Worm (Caenorhabditis elegans) whole organism, L2 larva: ENCODE results near the gene F49F1.5.

Experiments
- ceh-82 ChIP-seq: fragments of 150-350 bp; optimal IDR thresholded peaks from 2 replicates; lab custom pipeline; 2014; ENCODE audit warnings: missing biosample characterization, missing genetic modification characterization
- crh-2 ChIP-seq: sonication (generic microtip); optimal IDR thresholded peaks from 2 replicates; lab custom pipeline; 2017; ENCODE audit warnings: missing biosample characterization, missing genetic modification characterization
- egl-27 ChIP-seq: sonication (generic microtip); optimal IDR thresholded peaks from 3 replicates; lab custom pipeline; 2017; ENCODE audit warnings: missing biosample characterization, missing genetic modification reagents, missing genetic modification characterization
- elt-1 ChIP-seq: fragments of 150-350 bp; optimal IDR thresholded peaks from 2 replicates; lab custom pipeline; 2014; ENCODE audit warnings: missing biosample characterization, missing genetic modification characterization
- elt-3 ChIP-seq: sonication (generic microtip); optimal IDR thresholded peaks from 2 replicates; lab custom pipeline; 2017; ENCODE audit warnings: missing biosample characterization, missing genetic modification characterization
- lin-39 ChIP-seq: fragments of 150-350 bp; optimal IDR thresholded peaks from 2 replicates; lab custom pipeline; 2014; ENCODE audit warnings: missing biosample characterization, missing genetic modification reagents, missing genetic modification characterization
- nhr-11 ChIP-seq: fragments of 150-350 bp; optimal IDR thresholded peaks from 2 replicates; lab custom pipeline; 2014; ENCODE audit warnings: missing biosample characterization, missing genetic modification characterization
- nhr-129 ChIP-seq: fragments of 150-350 bp; optimal IDR thresholded peaks from 2 replicates; lab custom pipeline; 2014; ENCODE audit warnings: missing biosample characterization, missing genetic modification characterization
- nhr-77 ChIP-seq: fragments of 150-350 bp; optimal IDR thresholded peaks from 2 replicates; lab custom pipeline; 2014; ENCODE audit warnings: missing biosample characterization, missing genetic modification characterization
- ztf-1 ChIP-seq: fragments of 200-800 bp; sonication (Bioruptor generic); conservative IDR thresholded peaks from 2 replicates; pipeline ENCODE4 v1.3.6; 2022; ENCODE audit warnings: missing genetic modification characterization, missing compliant biosample characterization

DNA sequence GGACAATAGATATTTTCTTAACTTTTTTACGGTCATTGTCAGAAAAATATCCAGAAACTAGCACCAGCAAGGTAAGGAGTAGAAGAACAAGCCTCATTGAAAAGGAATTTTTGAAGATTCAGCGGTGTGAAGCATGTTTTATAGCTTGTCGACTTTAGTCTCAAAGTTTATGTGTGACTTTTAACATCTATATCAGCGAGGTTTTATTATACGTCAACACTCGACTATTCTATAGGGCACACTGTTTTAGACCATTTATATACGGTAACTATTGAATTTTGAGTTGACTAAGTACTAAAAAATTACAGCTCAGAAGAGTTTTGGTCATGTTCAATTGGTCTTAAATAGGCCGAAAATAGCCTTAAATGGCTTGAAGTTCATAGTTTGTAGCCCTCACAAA lies 21.1 kb upstream of the F49F1.5 start, which contains the start of gene F49F1.11:
- no peak for TF ChIP-seq ztf-1 (GFP tag; lab: Robert Waterston, UW)
- TF ChIP-seq nhr-11 (tag; lab: Kevin White, UChicago): no peak
- TF ChIP-seq lin-39: no peak
- TF ChIP-seq elt-1: no peak
- no peak for TF ChIP-seq crh-2 (tag; lab: Kevin White, UChicago)
- no peak for TF ChIP-seq nhr-77 (tag; lab: Kevin White, UChicago)
- no peak for TF ChIP-seq egl-27
- TF ChIP-seq elt-3: no peak
- no peak for TF ChIP-seq ceh-82 (tag; lab: Kevin White, UChicago)
- TF ChIP-seq nhr-129 (tag; lab: Kevin White, UChicago): no peak
